Fruit fly (Drosophila melanogaster) whole organism, embryonic: ENCODE measurements around the gene Prm.
A peak's percentile ranks its signal among the peaks of the same experiment; 100 is the strongest.

Source experiments
- Asciz ChIP-seq: fragments of 200-800 bp; sonication (Bioruptor generic); optimal IDR thresholded peaks from 2 replicates; lab custom pipeline; 2017; ENCODE audit warnings: missing biosample characterization, mild to moderate bottlenecking, missing genetic modification characterization, missing genetic modification reagents
- CG10543 ChIP-seq: fragments of 200-800 bp; sonication (Bioruptor generic); optimal IDR thresholded peaks from 3 replicates; lab custom pipeline; 2017; ENCODE audit warnings: missing biosample characterization, mild to moderate bottlenecking, missing genetic modification characterization, moderate library complexity
- CG10979 ChIP-seq: fragments of 200-800 bp; sonication (Bioruptor generic); optimal IDR thresholded peaks from 2 replicates; lab custom pipeline; 2018; ENCODE audit warnings: missing biosample characterization, mild to moderate bottlenecking, missing genetic modification characterization, moderate library complexity
- CG11723 ChIP-seq: fragments of 200-800 bp; sonication (Bioruptor generic); optimal IDR thresholded peaks from 2 replicates; lab custom pipeline; 2017; ENCODE audit warnings: missing biosample characterization, mild to moderate bottlenecking, missing genetic modification characterization
- CG12299 ChIP-seq: fragments of 200-800 bp; sonication (Bioruptor generic); optimal IDR thresholded peaks from 2 replicates; lab custom pipeline; 2018; ENCODE audit warnings: missing biosample characterization, mild to moderate bottlenecking, missing genetic modification characterization
- CG13296 ChIP-seq: fragments of 200-800 bp; sonication (Bioruptor generic); optimal IDR thresholded peaks from 3 replicates; lab custom pipeline; 2018; ENCODE audit warnings: missing biosample characterization, mild to moderate bottlenecking, missing genetic modification characterization
- CG14441 ChIP-seq: fragments of 200-800 bp; sonication (Bioruptor generic); IDR thresholded peaks from 2 replicates; pipeline ENCODE4 v1.3.6; 2022; ENCODE audit warnings: missing biosample characterization, missing genetic modification characterization
- CG1603 ChIP-seq: fragments of 200-800 bp; sonication (Bioruptor generic); optimal IDR thresholded peaks from 2 replicates; lab custom pipeline; 2019; ENCODE audit warnings: missing biosample characterization, mild to moderate bottlenecking, missing genetic modification characterization, moderate library complexity
- CG17568 ChIP-seq: fragments of 200-800 bp; sonication (Bioruptor generic); optimal IDR thresholded peaks from 2 replicates; lab custom pipeline; 2018; ENCODE audit warnings: missing biosample characterization, mild to moderate bottlenecking, missing genetic modification characterization, moderate library complexity
- CG30431 ChIP-seq: fragments of 200-800 bp; sonication (Bioruptor generic); optimal IDR thresholded peaks from 2 replicates; lab custom pipeline; 2017; ENCODE audit warnings: missing biosample characterization, missing genetic modification characterization
- CG32772 ChIP-seq: fragments of 200-800 bp; sonication (Bioruptor generic); IDR thresholded peaks from 2 replicates; pipeline ENCODE4 v1.3.6; 2022; ENCODE audit warnings: missing biosample characterization, missing genetic modification characterization
- CG43689 ChIP-seq: fragments of 200-800 bp; sonication (Bioruptor generic); IDR thresholded peaks from 2 replicates; pipeline ENCODE4 v1.3.6; 2022; ENCODE audit warnings: missing biosample characterization, missing genetic modification characterization
- CG4404 ChIP-seq: fragments of 200-800 bp; sonication (Bioruptor generic); IDR thresholded peaks from 2 replicates; pipeline ENCODE4 v1.3.6; 2022; ENCODE audit warnings: missing biosample characterization, missing genetic modification characterization
- CG6683 ChIP-seq: fragments of 200-800 bp; sonication (Bioruptor generic); optimal IDR thresholded peaks from 2 replicates; lab custom pipeline; 2017; ENCODE audit warnings: missing biosample characterization, mild to moderate bottlenecking, missing genetic modification characterization, missing genetic modification reagents
- CG6765 ChIP-seq: fragments of 200-800 bp; sonication (Bioruptor generic); optimal IDR thresholded peaks from 3 replicates; lab custom pipeline; 2017; ENCODE audit warnings: missing biosample characterization, mild to moderate bottlenecking, missing genetic modification characterization
- CG6854 ChIP-seq: fragments of 200-800 bp; sonication (Bioruptor generic); optimal IDR thresholded peaks from 3 replicates; lab custom pipeline; 2017; ENCODE audit warnings: missing biosample characterization, mild to moderate bottlenecking, missing genetic modification characterization
- CG7556 ChIP-seq: fragments of 200-800 bp; sonication (Bioruptor generic); optimal IDR thresholded peaks from 2 replicates; lab custom pipeline; 2017; ENCODE audit warnings: missing biosample characterization, mild to moderate bottlenecking, missing genetic modification characterization
- CG7987 ChIP-seq: fragments of 200-800 bp; sonication (Bioruptor generic); optimal IDR thresholded peaks from 2 replicates; lab custom pipeline; 2018; ENCODE audit warnings: missing biosample characterization, mild to moderate bottlenecking, missing genetic modification characterization, moderate library complexity
- CG8089 ChIP-seq: fragments of 200-800 bp; sonication (Bioruptor generic); optimal IDR thresholded peaks from 3 replicates; lab custom pipeline; 2016; ENCODE audit warnings: missing biosample characterization, missing genetic modification characterization
- CG9876 ChIP-seq: fragments of 200-800 bp; sonication (Bioruptor generic); optimal IDR thresholded peaks from 2 replicates; lab custom pipeline; 2016; ENCODE audit warnings: missing biosample characterization, missing genetic modification characterization
- CTCF ChIP-seq: fragments of 200-800 bp; sonication (Bioruptor generic); optimal IDR thresholded peaks from 2 replicates; lab custom pipeline; 2017; ENCODE audit warnings: missing biosample characterization, mild to moderate bottlenecking, missing genetic modification characterization, moderate library complexity
- CrebB ChIP-seq: fragments of 200-800 bp; sonication (Bioruptor generic); optimal IDR thresholded peaks from 3 replicates; lab custom pipeline; 2018; ENCODE audit warnings: missing biosample characterization, mild to moderate bottlenecking, missing genetic modification characterization
- D ChIP-seq, 2 experiments: fragments of 200-800 bp in 1 of 2; fragments of >200 bp in 1 of 2; sonication (Bioruptor generic) in 1 of 2; optimal IDR thresholded peaks; 2 replicates in 1 of 2; 3 replicates in 1 of 2; lab custom pipeline; 2017; ENCODE audit warnings: mild to moderate bottlenecking in 1 of 2, missing biosample characterization in 1 of 2, missing genetic modification characterization in 1 of 2, missing genetic modification reagents in 1 of 2
- Dip2 ChIP-seq: fragments of 200-800 bp; sonication (Bioruptor generic); IDR thresholded peaks from 2 replicates; pipeline ENCODE4 v1.3.6; 2022; ENCODE audit warnings: missing biosample characterization, missing genetic modification characterization
- Dll ChIP-seq: fragments of 200-800 bp; sonication (Bioruptor generic); IDR thresholded peaks from 4 replicates; pipeline ENCODE4 v1.3.6; 2022; ENCODE audit warnings: missing biosample characterization, missing genetic modification characterization; ENCODE audit not compliant: partially characterized antibody
- Elba2 ChIP-seq: fragments of 200-800 bp; sonication (Bioruptor generic); optimal IDR thresholded peaks from 3 replicates; lab custom pipeline; 2016; ENCODE audit warnings: missing biosample characterization, missing genetic modification characterization
- H2.0 ChIP-seq: fragments of 200-800 bp; sonication (Bioruptor generic); IDR thresholded peaks from 2 replicates; pipeline ENCODE4 v1.3.6; 2022; ENCODE audit warnings: missing biosample characterization, missing genetic modification characterization
- HHEX ChIP-seq: fragments of 200-800 bp; sonication (Bioruptor generic); optimal IDR thresholded peaks from 3 replicates; lab custom pipeline; 2017; ENCODE audit warnings: missing biosample characterization, mild to moderate bottlenecking, missing genetic modification characterization, missing genetic modification reagents
- HLH54F ChIP-seq: fragments of 200-800 bp; sonication (Bioruptor generic); optimal IDR thresholded peaks from 3 replicates; lab custom pipeline; 2016; ENCODE audit warnings: missing biosample characterization, missing genetic modification characterization
- Xbp1 ChIP-seq: fragments of 200-800 bp; sonication (Bioruptor generic); optimal IDR thresholded peaks from 3 replicates; lab custom pipeline; 2016; ENCODE audit warnings: missing biosample characterization, mild to moderate bottlenecking, missing genetic modification characterization
- ap ChIP-seq: fragments of 200-800 bp; sonication (Bioruptor generic); IDR thresholded peaks from 2 replicates; pipeline ENCODE4 v1.3.6; 2022; ENCODE audit warnings: missing biosample characterization, missing genetic modification characterization
- bab2 ChIP-seq: fragments of 200-800 bp; sonication (Bioruptor generic); optimal IDR thresholded peaks from 2 replicates; lab custom pipeline; 2016; ENCODE audit warnings: missing biosample characterization, missing genetic modification characterization
- bbx ChIP-seq: fragments of 200-800 bp; sonication (Bioruptor generic); IDR thresholded peaks from 2 replicates; pipeline ENCODE4 v1.3.6; 2022; ENCODE audit warnings: missing biosample characterization, missing genetic modification characterization; ENCODE audit not compliant: partially characterized antibody
- chinmo ChIP-seq: fragments of 200-800 bp; sonication (Bioruptor generic); IDR thresholded peaks from 4 replicates; pipeline ENCODE4 v1.3.6; 2022; ENCODE audit warnings: missing biosample characterization, missing genetic modification characterization; ENCODE audit not compliant: partially characterized antibody
- da ChIP-seq: fragments of 200-800 bp; sonication (Bioruptor generic); optimal IDR thresholded peaks from 2 replicates; lab custom pipeline; 2016; ENCODE audit warnings: missing biosample characterization, missing genetic modification characterization
- exex ChIP-seq: fragments of 200-800 bp; sonication (Bioruptor generic); optimal IDR thresholded peaks from 4 replicates; lab custom pipeline; 2018; ENCODE audit warnings: missing biosample characterization, mild to moderate bottlenecking, missing genetic modification characterization, moderate library complexity
- gsb-n ChIP-seq: fragments of 200-800 bp; sonication (Bioruptor generic); optimal IDR thresholded peaks from 3 replicates; lab custom pipeline; 2018; ENCODE audit warnings: missing biosample characterization, mild to moderate bottlenecking, missing genetic modification characterization
- insv ChIP-seq, 2 experiments: fragments of 200-800 bp; sonication (Bioruptor generic); optimal IDR thresholded peaks; 3 replicates each; lab custom pipeline; 2016 to 2018; ENCODE audit warnings: missing biosample characterization in 2 of 2, missing genetic modification characterization in 2 of 2
- jumu ChIP-seq: fragments of 200-800 bp; sonication (Bioruptor generic); optimal IDR thresholded peaks from 3 replicates; lab custom pipeline; 2016; ENCODE audit warnings: missing biosample characterization, missing genetic modification characterization
- kay ChIP-seq: fragments of 200-800 bp; sonication (Bioruptor generic); optimal IDR thresholded peaks from 2 replicates; lab custom pipeline; 2016; ENCODE audit warnings: missing biosample characterization, missing genetic modification characterization
- ken ChIP-seq: fragments of 200-800 bp; sonication (Bioruptor generic); IDR thresholded peaks from 3 replicates; pipeline ENCODE4 v1.3.6; 2022; ENCODE audit warnings: missing biosample characterization, missing genetic modification characterization
- lmd ChIP-seq: fragments of 200-800 bp; sonication (Bioruptor generic); IDR thresholded peaks from 2 replicates; pipeline ENCODE4 v1.3.6; 2022; ENCODE audit warnings: missing biosample characterization, missing genetic modification characterization
- mam ChIP-seq: fragments of 200-800 bp; sonication (Bioruptor generic); optimal IDR thresholded peaks from 3 replicates; lab custom pipeline; 2016; ENCODE audit warnings: missing biosample characterization, missing genetic modification characterization
- oc ChIP-seq: fragments of 200-800 bp; sonication (Bioruptor generic); optimal IDR thresholded peaks from 2 replicates; lab custom pipeline; 2018; ENCODE audit warnings: missing biosample characterization, mild to moderate bottlenecking, missing genetic modification characterization, moderate library complexity
- phol ChIP-seq: fragments of 200-800 bp; sonication (Bioruptor generic); optimal IDR thresholded peaks from 3 replicates; lab custom pipeline; 2018; ENCODE audit warnings: missing biosample characterization, mild to moderate bottlenecking, missing genetic modification characterization, moderate library complexity
- ro ChIP-seq: fragments of 200-800 bp; sonication (Bioruptor generic); IDR thresholded peaks from 2 replicates; pipeline ENCODE4 v1.3.6; 2022; ENCODE audit warnings: missing biosample characterization, missing genetic modification characterization
- row ChIP-seq: fragments of 200-800 bp; sonication (Bioruptor generic); IDR thresholded peaks from 3 replicates; pipeline ENCODE4 v1.3.6; 2022; ENCODE audit warnings: missing biosample characterization, missing genetic modification characterization
- seq ChIP-seq: fragments of 200-800 bp; sonication (Bioruptor generic); IDR thresholded peaks from 2 replicates; pipeline ENCODE4 v1.3.6; 2022; ENCODE audit warnings: missing biosample characterization, missing genetic modification characterization
- sim ChIP-seq: fragments of 200-800 bp; sonication (Bioruptor generic); IDR thresholded peaks from 2 replicates; pipeline ENCODE4 v1.3.6; 2022; ENCODE audit warnings: missing biosample characterization, missing genetic modification characterization
- tll ChIP-seq, 2 experiments: fragments of 200-800 bp in 1 of 2; fragments of >200 bp in 1 of 2; sonication (Bioruptor generic) in 1 of 2; optimal IDR thresholded peaks; 2 replicates each; lab custom pipeline; 2017 to 2019; ENCODE audit warnings: missing biosample characterization in 2 of 2, missing genetic modification characterization in 2 of 2, mild to moderate bottlenecking in 1 of 2, moderate library complexity in 1 of 2
- vvl ChIP-seq: fragments of 200-800 bp; sonication (Bioruptor generic); IDR thresholded peaks from 2 replicates; pipeline ENCODE4 v1.3.6; 2022; ENCODE audit warnings: missing biosample characterization, missing genetic modification characterization

Gene Prm

dm6 chr3L:8721145-8721544, 24.0 kb downstream of the Prm start, which contains the start of the genes CG32022 and CG6511 (continued):
- TF ChIP-seq CG4404 (GFP tag; lab: Robert Waterston, UW), result peak; percentile 98
- TF ChIP-seq CG7556 (GFP tag; lab: Kevin White, UChicago), result peak; percentile 95
- TF ChIP-seq CG9876 (GFP tag; lab: Kevin White, UChicago), result peak; percentile 96
- TF ChIP-seq kay (GFP tag; lab: Kevin White, UChicago), result peak; percentile 96
- TF ChIP-seq bab2 (GFP tag; lab: Kevin White, UChicago), result peak; percentile 99
- TF ChIP-seq CG43689 (GFP tag; lab: Robert Waterston, UW), result peak; percentile 84
- peak; percentile 89 for TF ChIP-seq CG1603
- no peak for TF ChIP-seq bbx (GFP tag; lab: Robert Waterston, UW)
- TF ChIP-seq seq (GFP tag; lab: Robert Waterston, UW), result peak; percentile 96
- peak; percentile 95 for TF ChIP-seq vvl (GFP tag; lab: Robert Waterston, UW)
- TF ChIP-seq CTCF (GFP tag; lab: Kevin White, UChicago), result peak; percentile 50
- no peak for TF ChIP-seq sim
- peak; percentile 95 for TF ChIP-seq CG11723 (GFP tag; lab: Kevin White, UChicago)
- TF ChIP-seq CG30431, result peak; percentile 96
- peak; percentile 95 for TF ChIP-seq CG10979
- TF ChIP-seq ken, result peak; percentile 94
- peak; percentile 99 for TF ChIP-seq HLH54F
- no peak for TF ChIP-seq Dll (GFP tag; lab: Robert Waterston, UW)
- peak; percentile 99 for TF ChIP-seq CG10543
- TF ChIP-seq ro, result peak; percentile 91
- TF ChIP-seq da (GFP tag; lab: Kevin White, UChicago), result peak; percentile 95
- TF ChIP-seq HHEX (GFP tag; lab: Kevin White, UChicago), result peak; percentile 96
- TF ChIP-seq CrebB (tag; lab: Kevin White, UChicago), result peak; percentile 94
- no peak for TF ChIP-seq CG17568 (GFP tag; lab: Kevin White, UChicago)
- peak; percentile 97 for TF ChIP-seq jumu (GFP tag; lab: Kevin White, UChicago)
- TF ChIP-seq Elba2 (GFP tag; lab: Kevin White, UChicago), result peak; percentile 87
- TF ChIP-seq lmd, result peak; percentile 97
- TF ChIP-seq Asciz (GFP tag; lab: Kevin White, UChicago), result peak; percentile 88
- peak; percentile 93 for TF ChIP-seq gsb-n (tag; lab: Kevin White, UChicago)
- TF ChIP-seq ap, result peak; percentile 89
- peak; percentile 98 for TF ChIP-seq phol (tag; lab: Kevin White, UChicago)
- TF ChIP-seq CG6765 (GFP tag; lab: Kevin White, UChicago), result peak; percentile 93
- peak; percentile 86 for TF ChIP-seq CG6683 (GFP tag; lab: Kevin White, UChicago)
- peak; percentile 96 for TF ChIP-seq CG13296 (GFP tag; lab: Kevin White, UChicago)
- peak; percentile 92 for TF ChIP-seq CG6854
- peak; percentile 88 for TF ChIP-seq CG7987
- peak; percentile 97 for TF ChIP-seq tll (GFP tag; optimal IDR thresholded peaks at IDR 0.05; lab: Kevin White, UChicago)
- peak; percentile 94 for TF ChIP-seq CG12299 (tag; lab: Kevin White, UChicago)
- TF ChIP-seq Dip2, result peak; percentile 72
- peak; percentile 99 for TF ChIP-seq mam (GFP tag; lab: Kevin White, UChicago)
- peak; percentile 99 for TF ChIP-seq row
- peak; percentile 94 for TF ChIP-seq CG32772
- no peak for TF ChIP-seq chinmo (GFP tag; lab: Robert Waterston, UW)
- TF ChIP-seq insv (GFP tag; optimal IDR thresholded peaks at IDR 0.05; lab: Kevin White, UChicago), result peak; percentile 15 to 81
- TF ChIP-seq D (optimal IDR thresholded peaks at IDR 0.05; lab: Kevin White, UChicago), result no peak
- peak; percentile 94 for TF ChIP-seq D (GFP tag; optimal IDR thresholded peaks at IDR 0.05; lab: Kevin White, UChicago)
- TF ChIP-seq CG14441, result peak; percentile 95
- TF ChIP-seq oc (tag; lab: Kevin White, UChicago), result peak; percentile 90
- TF ChIP-seq exex (tag; lab: Kevin White, UChicago), result no peak
- peak; percentile 94 for TF ChIP-seq H2.0 (GFP tag; lab: Robert Waterston, UW)
- TF ChIP-seq Xbp1 (GFP tag; lab: Kevin White, UChicago), result peak; percentile 98
- TF ChIP-seq CG8089 (GFP tag; lab: Kevin White, UChicago), result peak; percentile 95
